Fruit fly (Drosophila melanogaster): ENCODE measurements around the gene tal-3A.

Gene tal-3A

dm6 chr3R:13793979-13794665 is 18.8 kb upstream of the tal-3A start (continued):
- no peak for TF ChIP-seq spab (GFP tag; optimal IDR thresholded peaks at IDR 0.05)
- TF ChIP-seq Eip93F (GFP tag; optimal IDR thresholded peaks at IDR 0.05), result peak; percentile 87
- peak; percentile 68 for TF ChIP-seq CG8632 (GFP tag; optimal IDR thresholded peaks at IDR 0.05)
- peak; percentile 54 for TF ChIP-seq CG6276 (GFP tag; optimal IDR thresholded peaks at IDR 0.05)
- TF ChIP-seq CG11762 (GFP tag; optimal IDR thresholded peaks at IDR 0.05; ENCODE audit: insufficient read depth), result peak; percentile 10
- no peak for TF ChIP-seq fkh (GFP tag; optimal IDR thresholded peaks at IDR 0.05)
- peak; percentile 80 for TF ChIP-seq OdsH (GFP tag; optimal IDR thresholded peaks at IDR 0.05)
- peak; percentile 73; the same call in 2 of the 3 replicates for TF ChIP-seq eg (GFP tag; IDR thresholded peaks at IDR 0.05)
- TF ChIP-seq pdm3 (GFP tag; optimal IDR thresholded peaks at IDR 0.05), result peak; percentile 64
- peak; percentile 55 for TF ChIP-seq Sox15 (GFP tag; optimal IDR thresholded peaks at IDR 0.05)
- TF ChIP-seq net (GFP tag; optimal IDR thresholded peaks at IDR 0.05), result peak; percentile 55
- TF ChIP-seq CG7368 (GFP tag; optimal IDR thresholded peaks at IDR 0.05), result peak; percentile 52
- TF ChIP-seq dac (GFP tag; optimal IDR thresholded peaks at IDR 0.05), result peak; percentile 32
- TF ChIP-seq cyc (GFP tag; optimal IDR thresholded peaks at IDR 0.05), result peak; percentile 75
- peak; percentile 69 for TF ChIP-seq svp (GFP tag)
- peak; percentile 57 for TF ChIP-seq Hr4 (GFP tag; optimal IDR thresholded peaks at IDR 0.05)
- no peak for TF ChIP-seq fd59A (GFP tag; optimal IDR thresholded peaks at IDR 0.05)
- TF ChIP-seq CG32006 (GFP tag; optimal IDR thresholded peaks at IDR 0.05), result peak; percentile 68
- TF ChIP-seq Hr39 (GFP tag; optimal IDR thresholded peaks at IDR 0.05), result peak; percentile 78
- TF ChIP-seq lz (GFP tag; optimal IDR thresholded peaks at IDR 0.05), result peak; percentile 77
- TF ChIP-seq CG8119 (GFP tag; IDR thresholded peaks at IDR 0.05), result peak; percentile 61; the same call in 1 of the 3 replicates
- TF ChIP-seq CG4318 (GFP tag; optimal IDR thresholded peaks at IDR 0.05), result peak; percentile 51

dm6 chr3R:13794666-13795055 is 18.2 kb upstream of the tal-3A start:
- TF ChIP-seq CG15336 (GFP tag; IDR thresholded peaks at IDR 0.05), result peak; percentile 35; the same call in 1 of the 2 replicates
- TF ChIP-seq svp (GFP tag), result peak; percentile 71
- peak; percentile 6 for TF ChIP-seq Blimp-1 (GFP tag; optimal IDR thresholded peaks at IDR 0.05)
- TF ChIP-seq CG34406 (GFP tag; optimal IDR thresholded peaks at IDR 0.05), result peak; percentile 9
- TF ChIP-seq CG8119 (GFP tag; IDR thresholded peaks at IDR 0.05), result no peak; the same call in 1 of the 3 replicates
- TF ChIP-seq CG3919 (GFP tag; optimal IDR thresholded peaks at IDR 0.05), result peak; percentile 19
- TF ChIP-seq Ets21C (GFP tag; optimal IDR thresholded peaks at IDR 0.05), result no peak
- TF ChIP-seq dsx (GFP tag; optimal IDR thresholded peaks at IDR 0.05; ENCODE audit: poor library complexity, severe bottlenecking), result peak; percentile 77
- peak; percentile 58; the same call in 2 of the 3 replicates for TF ChIP-seq CG6163 (GFP tag; IDR thresholded peaks at IDR 0.05)
- no peak for TF ChIP-seq cyc (GFP tag; optimal IDR thresholded peaks at IDR 0.05)
- TF ChIP-seq Lpt (GFP tag; optimal IDR thresholded peaks at IDR 0.05), result peak; percentile 23
- peak; percentile 26 for TF ChIP-seq fkh (GFP tag; optimal IDR thresholded peaks at IDR 0.05)
- TF ChIP-seq CG11902 (GFP tag; optimal IDR thresholded peaks at IDR 0.05), result no peak
- TF ChIP-seq Sox102F (GFP tag; optimal IDR thresholded peaks at IDR 0.05), result no peak
- peak; percentile 26 to 35 for TF ChIP-seq ss (GFP tag; optimal IDR thresholded peaks at IDR 0.05)
- no peak for TF ChIP-seq Eip93F (GFP tag; optimal IDR thresholded peaks at IDR 0.05)
- TF ChIP-seq Sox14 (GFP tag; optimal IDR thresholded peaks at IDR 0.05), result peak; percentile 27
- TF ChIP-seq CG6854 (GFP tag; optimal IDR thresholded peaks at IDR 0.05), result peak; percentile 18
- TF ChIP-seq net (GFP tag; optimal IDR thresholded peaks at IDR 0.05), result no peak
- TF ChIP-seq Eip78C (GFP tag), result peak; percentile 83
- peak; percentile 23 for TF ChIP-seq Met (GFP tag; optimal IDR thresholded peaks at IDR 0.05)
- no peak for TF ChIP-seq CG10669 (GFP tag; optimal IDR thresholded peaks at IDR 0.05)
- TF ChIP-seq topi (GFP tag; optimal IDR thresholded peaks at IDR 0.05), result no peak
- no peak for TF ChIP-seq Ets96B (tag; optimal IDR thresholded peaks at IDR 0.05)
- TF ChIP-seq CG32006 (GFP tag; optimal IDR thresholded peaks at IDR 0.05), result no peak
- TF ChIP-seq esn (GFP tag; optimal IDR thresholded peaks at IDR 0.05), result no peak
- TF ChIP-seq CG8319 (GFP tag; optimal IDR thresholded peaks at IDR 0.05), result no peak
- no peak for TF ChIP-seq Smox (GFP tag; optimal IDR thresholded peaks at IDR 0.05)
- no peak for TF ChIP-seq CG31627 (GFP tag; optimal IDR thresholded peaks at IDR 0.05)
- no peak for TF ChIP-seq CG1621 (tag; optimal IDR thresholded peaks at IDR 0.05)
- TF ChIP-seq CG6276 (GFP tag; optimal IDR thresholded peaks at IDR 0.05), result peak; percentile 10
- peak; percentile 48 for TF ChIP-seq Eip75B (GFP tag; optimal IDR thresholded peaks at IDR 0.05)
- TF ChIP-seq CG3032 (tag; optimal IDR thresholded peaks at IDR 0.05), result no peak
